Worm (Caenorhabditis elegans): ENCODE data around the gene srh-229.

DNA sequence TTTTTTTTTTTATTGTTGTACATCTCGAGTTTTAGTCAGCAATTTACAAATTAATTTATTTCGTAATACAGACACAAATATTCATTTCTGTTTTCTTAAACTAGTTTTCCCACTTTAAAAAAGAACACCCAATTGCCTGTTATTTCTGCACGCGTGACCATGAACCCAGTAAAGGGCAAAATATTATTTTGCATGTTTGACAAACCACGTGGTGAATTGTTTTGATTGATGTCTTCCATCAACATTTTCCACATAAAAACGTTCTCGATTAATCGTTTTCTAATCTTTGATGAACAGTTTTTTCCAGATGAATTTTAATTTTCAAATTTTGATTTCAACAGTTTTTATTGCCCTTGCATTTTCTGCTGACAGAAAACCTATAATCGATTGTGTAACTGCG is 21.5 kb upstream of the srh-229 start, which contains the start of gene C54F6.18:
- TF ChIP-seq elt-1 (tag; optimal IDR thresholded peaks at IDR 0.05) (no peak), ZK546.5 (tag; optimal IDR thresholded peaks at IDR 0.05) (no peak), nhr-129 (tag; optimal IDR thresholded peaks at IDR 0.05) (no peak), skn-1 (tag; optimal IDR thresholded peaks at IDR 0.05) (no peak), nhr-77 (tag; optimal IDR thresholded peaks at IDR 0.05) (no peak), zag-1 (tag; optimal IDR thresholded peaks at IDR 0.05) (no peak), elt-3 (tag; optimal IDR thresholded peaks at IDR 0.05) (no peak), unc-62 (GFP tag; optimal IDR thresholded peaks at IDR 0.05) (no peak), ceh-16 (tag; optimal IDR thresholded peaks at IDR 0.05) (no peak), unc-55 (GFP tag; optimal IDR thresholded peaks at IDR 0.05) (no peak), lsy-2 (tag; optimal IDR thresholded peaks at IDR 0.05) (no peak), dmd-4 (tag; optimal IDR thresholded peaks at IDR 0.05) (no peak), F13H6.1 (tag; optimal IDR thresholded peaks at IDR 0.05) (no peak), blmp-1 (tag; optimal IDR thresholded peaks at IDR 0.05; ENCODE audit: insufficient read depth) (no peak)

All from whole organism, L2 larva.